Worm (Caenorhabditis elegans) whole organism, L4/young adult: ENCODE data around the gene srw-16.

ENCODE experiments used
- W03F9.2 ChIP-seq: fragments of 150-350 bp; optimal IDR thresholded peaks from 2 replicates; lab custom pipeline; 2014; ENCODE audit warnings: missing biosample characterization, missing genetic modification characterization
- him-1 ChIP-seq: sonication (generic microtip); optimal IDR thresholded peaks from 2 replicates; lab custom pipeline; 2016; ENCODE audit warnings: missing genotype, missing genetic modification reagents, missing genetic modification characterization, missing compliant biosample characterization

DNA sequence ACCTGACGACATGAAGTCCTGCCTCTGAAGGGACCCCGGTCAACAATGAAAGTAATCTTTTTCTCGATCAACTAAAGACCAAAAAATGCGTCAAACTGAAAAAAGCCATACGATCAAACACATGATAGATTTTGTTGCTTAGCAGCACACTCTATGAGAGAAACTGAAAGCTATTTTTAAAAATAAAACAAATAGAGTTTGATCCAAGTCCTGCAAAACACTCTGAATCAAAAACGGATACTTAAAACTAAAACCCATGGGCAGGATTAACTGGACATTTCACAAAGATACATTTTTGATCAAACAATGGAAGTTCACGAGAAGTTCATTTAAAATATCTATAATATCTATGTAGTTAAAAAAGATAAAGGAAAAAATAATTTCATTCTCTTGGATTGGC is 7.3 kb downstream of the srw-16 start, which contains the start of gene T10H4.13:
- TF ChIP-seq W03F9.2 (tag; lab: Kevin White, UChicago) (no peak), him-1 (tag; lab: Kevin White, UChicago) (no peak)
